Worm (Caenorhabditis elegans) whole organism, young adult: ENCODE measurements around the gene immp-1.

ENCODE experiments used
- C17E4.6 ChIP-seq: fragments of 200-800 bp; sonication (Bioruptor generic); IDR thresholded peaks from 2 replicates; pipeline ENCODE4 v1.3.6; 2022; ENCODE audit warnings: missing genetic modification reagents, missing genetic modification characterization, missing compliant biosample characterization
- D2030.7 ChIP-seq: fragments of 200-800 bp; sonication (Bioruptor generic); IDR thresholded peaks from 2 replicates; pipeline ENCODE4 v1.3.6; 2022; ENCODE audit warnings: missing genetic modification reagents, missing genetic modification characterization, missing compliant biosample characterization
- F23B12.7 ChIP-seq: sonication (generic microtip); optimal IDR thresholded peaks from 2 replicates; lab custom pipeline; 2017; ENCODE audit warnings: missing genetic modification characterization, mild to moderate bottlenecking, missing compliant biosample characterization, antibody characterized with exemption, moderate library complexity; ENCODE audit not compliant: insufficient read depth
- F49E8.2 ChIP-seq: sonication (generic microtip); optimal IDR thresholded peaks from 3 replicates; lab custom pipeline; 2017; ENCODE audit warnings: missing genetic modification characterization, mild to moderate bottlenecking, missing compliant biosample characterization, antibody characterized with exemption, moderate library complexity; ENCODE audit not compliant: insufficient read depth
- F52B5.7 ChIP-seq: sonication (generic microtip); optimal IDR thresholded peaks from 2 replicates; lab custom pipeline; 2016; ENCODE audit warnings: mild to moderate bottlenecking, missing genetic modification characterization, missing compliant biosample characterization
- T07F8.4 ChIP-seq: sonication (generic microtip); optimal IDR thresholded peaks from 2 replicates; lab custom pipeline; 2016; ENCODE audit warnings: mild to moderate bottlenecking, missing genetic modification characterization, moderate library complexity, missing compliant biosample characterization
- Y53G8AR.9 ChIP-seq: fragments of 200-800 bp; sonication (Bioruptor generic); conservative IDR thresholded peaks from 2 replicates; pipeline ENCODE4 v1.3.6; 2022; ENCODE audit warnings: missing genetic modification reagents, missing genetic modification characterization, missing compliant biosample characterization
- Y67H2A.10 ChIP-seq: fragments of 200-800 bp; sonication (Bioruptor generic); conservative IDR thresholded peaks from 2 replicates; pipeline ENCODE4 v1.3.6; 2022; ENCODE audit warnings: missing genetic modification reagents, missing genetic modification characterization, missing compliant biosample characterization
- Y79H2A.3 ChIP-seq: fragments of 200-800 bp; sonication (Bioruptor generic); conservative IDR thresholded peaks from 2 replicates; pipeline ENCODE4 v1.3.6; 2022; ENCODE audit warnings: missing genetic modification reagents, missing genetic modification characterization, missing compliant biosample characterization
- aptf-3 ChIP-seq: fragments of 200-800 bp; sonication (Bioruptor generic); IDR thresholded peaks from 2 replicates; pipeline ENCODE4 v1.3.6; 2022; ENCODE audit warnings: missing genetic modification characterization, missing compliant biosample characterization
- atf-7 ChIP-seq: sonication (generic microtip); optimal IDR thresholded peaks from 2 replicates; lab custom pipeline; 2017; ENCODE audit warnings: mild to moderate bottlenecking, missing genetic modification characterization, missing compliant biosample characterization
- athp-1 ChIP-seq: sonication (generic microtip); optimal IDR thresholded peaks from 2 replicates; lab custom pipeline; 2017; ENCODE audit warnings: mild to moderate bottlenecking, missing genetic modification characterization, missing compliant biosample characterization
- attf-6 ChIP-seq: fragments of 200-800 bp; sonication (Bioruptor generic); IDR thresholded peaks from 2 replicates; pipeline ENCODE4 v1.3.6; 2022; ENCODE audit warnings: missing genetic modification reagents, missing genetic modification characterization, missing compliant biosample characterization
- chd-7 ChIP-seq: sonication (generic microtip); optimal IDR thresholded peaks from 2 replicates; lab custom pipeline; 2016; ENCODE audit warnings: mild to moderate bottlenecking, missing genetic modification characterization, moderate library complexity, missing compliant biosample characterization
- egl-44 ChIP-seq: fragments of 200-800 bp; sonication (Bioruptor generic); IDR thresholded peaks from 2 replicates; pipeline ENCODE4 v1.3.6; 2022; ENCODE audit warnings: missing genetic modification reagents, missing genetic modification characterization, missing compliant biosample characterization
- ekl-4 ChIP-seq: fragments of 200-800 bp; sonication (Bioruptor generic); IDR thresholded peaks from 2 replicates; pipeline ENCODE4 v1.3.6; 2022; ENCODE audit warnings: missing genetic modification reagents, missing genetic modification characterization, missing compliant biosample characterization
- ets-4 ChIP-seq: fragments of 200-800 bp; sonication (Bioruptor generic); optimal IDR thresholded peaks from 2 replicates; lab custom pipeline; 2018; ENCODE audit warnings: mild to moderate bottlenecking, missing genetic modification characterization, missing compliant biosample characterization
- gei-17 ChIP-seq: fragments of 200-800 bp; sonication (Bioruptor generic); optimal IDR thresholded peaks from 2 replicates; lab custom pipeline; 2018; ENCODE audit warnings: mild to moderate bottlenecking, missing genetic modification characterization, missing compliant biosample characterization
- hmg-1.2 ChIP-seq: fragments of 200-800 bp; sonication (Bioruptor generic); IDR thresholded peaks from 2 replicates; pipeline ENCODE4 v1.3.6; 2022; ENCODE audit warnings: missing genetic modification reagents, missing genetic modification characterization, missing compliant biosample characterization
- lin-54 ChIP-seq: fragments of 200-800 bp; sonication (Bioruptor generic); optimal IDR thresholded peaks from 2 replicates; lab custom pipeline; 2018; ENCODE audit warnings: mild to moderate bottlenecking, missing genetic modification characterization, missing compliant biosample characterization
- lir-1 ChIP-seq: fragments of 200-800 bp; sonication (Bioruptor generic); conservative IDR thresholded peaks from 2 replicates; pipeline ENCODE4 v1.3.6; 2022; ENCODE audit warnings: missing genetic modification reagents, missing genetic modification characterization, missing compliant biosample characterization
- lsy-27 ChIP-seq: sonication (generic microtip); optimal IDR thresholded peaks from 2 replicates; lab custom pipeline; 2017; ENCODE audit warnings: missing genetic modification characterization, mild to moderate bottlenecking, missing compliant biosample characterization, antibody characterized with exemption, missing genotype, borderline replicate concordance; ENCODE audit not compliant: insufficient read depth
- madf-10 ChIP-seq: sonication (generic microtip); optimal IDR thresholded peaks from 2 replicates; lab custom pipeline; 2016; ENCODE audit warnings: mild to moderate bottlenecking, missing genetic modification characterization, missing compliant biosample characterization
- mel-28 ChIP-seq: sonication (generic microtip); optimal IDR thresholded peaks from 2 replicates; lab custom pipeline; 2016; ENCODE audit warnings: borderline replicate concordance, mild to moderate bottlenecking, missing genetic modification characterization, missing compliant biosample characterization
- mes-4 ChIP-seq: sonication (generic microtip); optimal IDR thresholded peaks from 2 replicates; lab custom pipeline; 2016; ENCODE audit warnings: missing genotype, missing genetic modification characterization, missing compliant biosample characterization
- mxl-1 ChIP-seq: sonication (generic microtip); optimal IDR thresholded peaks from 2 replicates; lab custom pipeline; 2016; ENCODE audit warnings: missing genetic modification characterization, missing compliant biosample characterization
- nhr-120 ChIP-seq: fragments of 200-800 bp; sonication (Bioruptor generic); IDR thresholded peaks from 2 replicates; pipeline ENCODE4 v1.3.6; 2022; ENCODE audit warnings: missing genetic modification characterization, missing compliant biosample characterization
- nhr-179 ChIP-seq: sonication (generic microtip); optimal IDR thresholded peaks from 2 replicates; lab custom pipeline; 2016; ENCODE audit warnings: mild to moderate bottlenecking, missing genetic modification characterization, missing compliant biosample characterization
- nhr-27 ChIP-seq: fragments of 200-800 bp; sonication (Bioruptor generic); optimal IDR thresholded peaks from 2 replicates; lab custom pipeline; 2018; ENCODE audit warnings: mild to moderate bottlenecking, missing genetic modification characterization, moderate library complexity, missing compliant biosample characterization
- nhr-80 ChIP-seq: sonication (generic microtip); optimal IDR thresholded peaks from 2 replicates; lab custom pipeline; 2016; ENCODE audit warnings: missing genetic modification characterization, missing compliant biosample characterization
- nhr-90 ChIP-seq: sonication (generic microtip); optimal IDR thresholded peaks from 2 replicates; lab custom pipeline; 2016; ENCODE audit warnings: missing genotype, mild to moderate bottlenecking, missing genetic modification characterization, missing compliant biosample characterization
- pha-4 ChIP-seq: fragments of 150-350 bp; sonication (generic microtip); optimal IDR thresholded peaks from 2 replicates; lab custom pipeline; 2014; ENCODE audit warnings: missing biosample characterization, missing genetic modification reagents, missing genetic modification characterization
- repo-1 ChIP-seq: sonication (generic microtip); optimal IDR thresholded peaks from 2 replicates; lab custom pipeline; 2017; ENCODE audit warnings: mild to moderate bottlenecking, missing genetic modification characterization, missing compliant biosample characterization
- sdz-38 ChIP-seq: sonication (generic microtip); optimal IDR thresholded peaks from 2 replicates; lab custom pipeline; 2016; ENCODE audit warnings: missing genotype, missing genetic modification characterization, missing compliant biosample characterization
- sea-2 ChIP-seq: fragments of 200-800 bp; sonication (Bioruptor generic); IDR thresholded peaks from 2 replicates; pipeline ENCODE4 v1.3.6; 2022; ENCODE audit warnings: missing genetic modification characterization, missing compliant biosample characterization
- snpc-1.1 ChIP-seq: sonication (generic microtip); optimal IDR thresholded peaks from 2 replicates; lab custom pipeline; 2017; ENCODE audit warnings: missing genetic modification characterization, mild to moderate bottlenecking, missing compliant biosample characterization, antibody characterized with exemption, moderate library complexity, missing genotype, missing genetic modification reagents; ENCODE audit not compliant: insufficient read depth
- snpc-1.3 ChIP-seq: sonication (generic microtip); optimal IDR thresholded peaks from 2 replicates; lab custom pipeline; 2017; ENCODE audit warnings: missing genetic modification characterization, mild to moderate bottlenecking, missing compliant biosample characterization, antibody characterized with exemption, moderate library complexity, missing genotype, missing genetic modification reagents; ENCODE audit not compliant: insufficient read depth
- snpc-4 ChIP-seq, 5 experiments: fragments of 150-350 bp in 1 of 5; sonication (generic microtip) in 4 of 5; optimal IDR thresholded peaks; 2 replicates each; lab custom pipeline; 2014 to 2018; ENCODE audit warnings: missing genetic modification characterization in 5 of 5, missing biosample characterization in 3 of 5, antibody characterized with exemption in 2 of 5, mild to moderate bottlenecking in 2 of 5, missing compliant biosample characterization in 2 of 5, missing genotype in 2 of 5, moderate library complexity in 2 of 5, missing genetic modification reagents in 1 of 5
- sptf-2 ChIP-seq: fragments of 200-800 bp; sonication (Bioruptor generic); optimal IDR thresholded peaks from 2 replicates; lab custom pipeline; 2018; ENCODE audit warnings: mild to moderate bottlenecking, missing genetic modification characterization, missing compliant biosample characterization
- ztf-18 ChIP-seq: sonication (generic microtip); optimal IDR thresholded peaks from 2 replicates; lab custom pipeline; 2016; ENCODE audit warnings: missing genotype, mild to moderate bottlenecking, missing genetic modification characterization, missing compliant biosample characterization
- ztf-26 ChIP-seq: sonication (generic microtip); optimal IDR thresholded peaks from 2 replicates; lab custom pipeline; 2017; ENCODE audit warnings: missing genetic modification characterization, missing compliant biosample characterization
- ztf-28 ChIP-seq: fragments of 200-800 bp; sonication (Bioruptor generic); IDR thresholded peaks from 2 replicates; pipeline ENCODE4 v1.3.6; 2022; ENCODE audit warnings: missing genetic modification reagents, missing genetic modification characterization, missing compliant biosample characterization
- ztf-3 ChIP-seq: fragments of 200-800 bp; sonication (Bioruptor generic); optimal IDR thresholded peaks from 2 replicates; lab custom pipeline; 2018; ENCODE audit warnings: mild to moderate bottlenecking, missing genetic modification characterization, missing compliant biosample characterization

Gene immp-1

DNA sequence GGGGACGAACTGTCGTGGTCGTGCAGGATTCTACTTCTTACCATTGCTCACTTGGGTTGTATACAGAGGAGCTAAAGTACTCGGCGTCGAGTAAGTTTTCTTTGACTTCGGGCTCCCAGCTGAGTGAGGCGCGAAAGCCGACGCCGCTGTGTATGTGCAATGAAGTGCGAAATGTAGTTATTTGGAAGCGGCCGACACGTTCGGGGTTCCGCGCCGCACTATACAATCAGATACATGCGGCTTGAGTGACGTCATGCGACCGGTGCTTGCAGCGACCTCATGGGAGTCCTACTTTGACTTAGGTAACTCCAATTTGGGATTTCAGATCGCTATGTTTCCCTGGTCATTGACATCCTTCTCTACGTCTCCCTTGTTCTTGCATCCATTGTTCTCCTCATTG, 43.1 kb downstream of the immp-1 start (continued):
- TF ChIP-seq snpc-4 (GFP tag; optimal IDR thresholded peaks at IDR 0.05; lab: Kevin White, UChicago) (peak; percentile 26), snpc-4 (tag; optimal IDR thresholded peaks at IDR 0.05; lab: Kevin White, UChicago) (peak in 2 of 4 experiments; percentile 80), athp-1 (tag; lab: Kevin White, UChicago) (no peak), Y67H2A.10 (no peak), madf-10 (tag; lab: Kevin White, UChicago) (no peak), hmg-1.2 (GFP tag; lab: Robert Waterston, UW) (peak; percentile 36; the same call in 1 of the 2 replicates), lsy-27 (tag; lab: Kevin White, UChicago) (no peak)
- TF ChIP-seq, all 124 proteins: peak for 4

DNA sequence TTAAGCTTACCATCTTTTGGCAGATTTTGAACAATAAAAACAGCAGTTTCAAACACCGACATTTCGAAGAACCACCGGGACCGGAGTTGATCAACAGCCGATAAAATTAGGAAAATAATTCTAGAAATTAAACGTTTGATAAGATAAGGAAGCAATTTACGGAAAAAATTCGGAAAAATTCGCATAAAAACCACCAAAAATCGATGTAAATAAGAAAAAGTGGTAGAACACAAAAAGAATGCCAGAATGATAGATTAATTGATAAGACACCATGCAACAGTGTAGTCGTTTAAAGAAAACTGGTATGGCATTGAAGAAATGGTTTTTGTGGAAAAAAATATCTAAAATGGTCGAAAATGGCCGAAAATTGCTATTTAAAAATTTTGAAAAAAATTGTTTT, 47.7 kb downstream of the immp-1 start, which contains the start of gene maa-1:
Gene maa-1, minus strand, starts transcription at position 120 of the 400 bp plus-strand sequence.
- TF ChIP-seq nhr-179: no peak
- peak; percentile 48 for TF ChIP-seq nhr-80 (tag; lab: Kevin White, UChicago)

DNA sequence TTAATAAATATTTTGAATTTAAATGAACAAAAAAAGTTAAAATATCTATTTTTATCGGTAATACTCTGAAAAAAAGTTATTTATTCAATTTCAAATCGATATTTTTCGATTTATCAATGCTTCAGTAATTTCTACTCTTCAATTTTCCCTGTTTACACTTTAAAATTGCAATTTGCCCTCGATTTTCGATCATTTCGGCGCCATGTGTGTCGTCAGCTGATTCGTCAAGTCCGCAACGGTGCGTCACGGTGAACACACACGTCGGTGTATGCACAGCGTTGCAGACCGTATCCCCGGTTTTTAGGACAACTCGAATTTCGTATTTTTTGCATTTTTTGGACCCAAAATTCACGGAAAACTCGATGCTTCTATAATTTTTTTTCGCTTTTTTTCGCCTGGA, 48.5 kb downstream of the immp-1 start, which contains the start of gene C18D11.3:
Gene C18D11.3, plus strand, starts transcription at position 189 of the 400 bp plus-strand sequence.
- TF ChIP-seq repo-1 (tag; lab: Kevin White, UChicago) (no peak), T07F8.4 (tag; lab: Kevin White, UChicago) (no peak), C17E4.6 (GFP tag; lab: Robert Waterston, UW) (no peak), Y79H2A.3 (GFP tag; lab: Robert Waterston, UW) (no peak), ets-4 (peak; percentile 27), F23B12.7 (peak; percentile 57), F52B5.7 (tag; lab: Kevin White, UChicago) (no peak), mxl-1 (tag; lab: Kevin White, UChicago) (no peak), pha-4 (tag; lab: Kevin White, UChicago) (peak; percentile 64), atf-7 (tag; lab: Kevin White, UChicago) (peak; percentile 32), sptf-2 (GFP tag; lab: Kevin White, UChicago) (no peak), sdz-38 (tag; lab: Kevin White, UChicago) (no peak), mes-4 (tag; lab: Kevin White, UChicago) (no peak), madf-10 (tag; lab: Kevin White, UChicago) (peak; percentile 15), ztf-18 (tag; lab: Kevin White, UChicago) (peak; percentile 8), lin-54 (GFP tag; lab: Kevin White, UChicago) (peak; percentile 71), nhr-90 (tag; lab: Kevin White, UChicago) (no peak), mel-28 (tag; lab: Kevin White, UChicago) (no peak), snpc-1.3 (no peak), aptf-3 (no peak), egl-44 (peak; percentile 69; the same call in 1 of the 2 replicates), F49E8.2 (no peak), sea-2 (GFP tag; lab: Robert Waterston, UW) (no peak), hmg-1.2 (GFP tag; lab: Robert Waterston, UW) (peak; percentile 63; the same call in 1 of the 2 replicates), D2030.7 (GFP tag; lab: Robert Waterston, UW) (peak; percentile 49; the same call in 1 of the 2 replicates), gei-17 (no peak), nhr-80 (tag; lab: Kevin White, UChicago) (peak; percentile 75), lir-1 (GFP tag; lab: Robert Waterston, UW) (no peak), ztf-26 (tag; lab: Kevin White, UChicago) (no peak), ztf-28 (GFP tag; lab: Robert Waterston, UW) (0 out of 2 replicates have a peak, but pooled peaks have one; percentile 7), ztf-3 (no peak), nhr-27 (no peak), chd-7 (tag; lab: Kevin White, UChicago) (no peak), Y53G8AR.9 (GFP tag; lab: Robert Waterston, UW) (0 out of 2 replicates have a peak, but pooled peaks have one; percentile 48), nhr-120 (GFP tag; lab: Robert Waterston, UW) (no peak), snpc-1.1 (tag; lab: Kevin White, UChicago) (no peak), ekl-4 (GFP tag; lab: Robert Waterston, UW) (peak; percentile 65; the same call in 1 of the 2 replicates), attf-6 (no peak)
